Worm (Caenorhabditis elegans): Measurements from ENCODE around the gene srh-245.

DNA sequence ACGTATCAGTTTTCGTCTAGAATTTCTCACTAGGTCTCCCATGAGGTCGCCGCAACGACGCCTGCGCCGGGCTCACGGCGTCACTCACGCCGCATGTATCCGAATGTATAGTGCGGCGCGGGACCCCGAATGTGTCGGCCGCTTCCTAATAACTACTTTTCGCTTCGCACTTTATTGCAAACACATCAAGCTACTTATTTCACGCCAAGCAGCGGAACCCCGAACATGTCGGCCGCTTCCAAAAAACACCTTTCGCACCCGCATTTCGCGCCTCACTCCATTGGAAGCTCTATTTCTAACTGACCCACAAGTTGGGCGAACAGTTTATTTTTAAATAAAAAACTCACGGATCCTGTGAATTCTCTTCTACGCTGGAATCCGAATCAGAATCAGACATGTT, 20.4 kb upstream of the srh-245 start:
- TF ChIP-seq egl-27 (tag; optimal IDR thresholded peaks at IDR 0.05), result no peak
- no peak for TF ChIP-seq zag-1 (tag; optimal IDR thresholded peaks at IDR 0.05)
- no peak for TF ChIP-seq unc-62 (GFP tag; optimal IDR thresholded peaks at IDR 0.05)
- TF ChIP-seq daf-12 (tag; optimal IDR thresholded peaks at IDR 0.05), result no peak
- TF ChIP-seq lin-39 (tag; optimal IDR thresholded peaks at IDR 0.05), result no peak
- no peak for TF ChIP-seq fkh-10 (GFP tag; optimal IDR thresholded peaks at IDR 0.05)
- TF ChIP-seq lin-15B (tag; optimal IDR thresholded peaks at IDR 0.05), result no peak
- TF ChIP-seq ceh-28 (tag; optimal IDR thresholded peaks at IDR 0.05), result no peak
- no peak for TF ChIP-seq ceh-82 (tag; optimal IDR thresholded peaks at IDR 0.05)

All from whole organism, L3 larva.